Worm (Caenorhabditis elegans): ENCODE results near the gene T03F6.10.

The T03F6.10 gene

DNA sequence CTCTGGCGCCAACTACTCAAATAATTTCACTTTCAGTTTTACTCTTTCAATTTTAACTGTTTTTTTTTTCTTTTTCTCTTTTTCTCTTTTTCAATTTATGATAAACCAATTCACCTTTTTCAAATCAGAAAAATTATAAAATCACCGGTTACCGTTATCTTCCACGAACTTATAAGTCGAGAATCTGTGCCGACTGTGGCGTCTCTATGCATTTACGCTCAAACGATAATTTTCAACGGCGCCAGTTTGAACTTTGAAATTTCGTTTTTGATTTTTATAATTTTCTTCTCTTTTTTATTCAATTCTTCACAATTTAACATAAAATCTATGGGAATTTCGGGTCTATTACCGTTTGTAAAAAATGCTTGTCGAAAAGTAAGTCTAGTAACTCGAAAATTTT is 45.3 kb upstream of the T03F6.10 start, which contains the start of gene exo-1 (continued):
- TF ChIP-seq fkh-10 (GFP tag; optimal IDR thresholded peaks at IDR 0.05) (no peak), sptf-1 (tag; optimal IDR thresholded peaks at IDR 0.05) (no peak), hlh-4 (tag; optimal IDR thresholded peaks at IDR 0.05) (no peak), F16B12.6 (tag; optimal IDR thresholded peaks at IDR 0.05) (peak; percentile 65), jun-1 (tag; optimal IDR thresholded peaks at IDR 0.05) (no peak), egl-27 (tag; optimal IDR thresholded peaks at IDR 0.05) (no peak), ama-1 (optimal IDR thresholded peaks at IDR 0.05) (no peak), lin-35 (GFP tag; optimal IDR thresholded peaks at IDR 0.05) (peak; percentile 83 to 98), nhr-19 (GFP tag; conservative IDR thresholded peaks at IDR 0.05) (no peak), hpl-2 (GFP tag; optimal IDR thresholded peaks at IDR 0.05) (no peak), zag-1 (tag; optimal IDR thresholded peaks at IDR 0.05) (no peak), ceh-88 (GFP tag; IDR thresholded peaks at IDR 0.05) (no peak), nhr-84 (tag; optimal IDR thresholded peaks at IDR 0.05) (no peak), pax-3 (tag; optimal IDR thresholded peaks at IDR 0.05) (peak; percentile 2), ceh-63 (GFP tag; optimal IDR thresholded peaks at IDR 0.05) (no peak), skn-1 (tag; optimal IDR thresholded peaks at IDR 0.05) (peak; percentile 56), lin-13 (GFP tag; optimal IDR thresholded peaks at IDR 0.05) (peak; percentile 58), lin-39 (tag; optimal IDR thresholded peaks at IDR 0.05) (no peak), snpc-4 (tag; optimal IDR thresholded peaks at IDR 0.05) (no peak), fkh-4 (tag; optimal IDR thresholded peaks at IDR 0.05; ENCODE audit: borderline replicate concordance) (no peak), unc-130 (tag; optimal IDR thresholded peaks at IDR 0.05) (peak; percentile 77), dsc-1 (tag; optimal IDR thresholded peaks at IDR 0.05) (no peak), unc-62 (GFP tag; optimal IDR thresholded peaks at IDR 0.05) (no peak), ztf-11 (tag; optimal IDR thresholded peaks at IDR 0.05) (peak in 1 of 2 experiments; percentile 35), nhr-76 (tag; optimal IDR thresholded peaks at IDR 0.05) (no peak), swsn-7 (tag; optimal IDR thresholded peaks at IDR 0.05) (no peak), nhr-11 (tag; optimal IDR thresholded peaks at IDR 0.05) (no peak), nhr-237 (tag; optimal IDR thresholded peaks at IDR 0.05) (no peak), lsy-2 (tag; optimal IDR thresholded peaks at IDR 0.05) (peak; percentile 40 to 89), mab-9 (GFP tag; IDR thresholded peaks at IDR 0.05) (no peak), nhr-28 (tag; optimal IDR thresholded peaks at IDR 0.05) (no peak), nhr-71 (tag; optimal IDR thresholded peaks at IDR 0.05) (peak; percentile 61), nhr-20 (tag; optimal IDR thresholded peaks at IDR 0.05) (peak; percentile 43), ceh-90 (tag; optimal IDR thresholded peaks at IDR 0.05) (no peak), mdl-1 (tag; optimal IDR thresholded peaks at IDR 0.05) (peak in 1 of 2 experiments; percentile 18), ztf-4 (tag; optimal IDR thresholded peaks at IDR 0.05) (no peak), alr-1 (tag; optimal IDR thresholded peaks at IDR 0.05; ENCODE audit: borderline replicate concordance) (no peak), efl-1 (optimal IDR thresholded peaks at IDR 0.05) (peak; percentile 67 to 92), efl-1 (GFP tag; optimal IDR thresholded peaks at IDR 0.05 in 1 of 2) (peak; percentile 87 to 99), snu-23 (GFP tag; optimal IDR thresholded peaks at IDR 0.05) (peak; percentile 63), lin-15B (tag; optimal IDR thresholded peaks at IDR 0.05) (peak; percentile 53), Y116A8C.19 (tag; optimal IDR thresholded peaks at IDR 0.05; ENCODE audit: borderline replicate concordance) (no peak), nhr-77 (tag; optimal IDR thresholded peaks at IDR 0.05) (peak; percentile 65), ceh-82 (tag; optimal IDR thresholded peaks at IDR 0.05) (peak in 1 of 3 experiments; percentile 37), egl-13 (tag; optimal IDR thresholded peaks at IDR 0.05) (no peak), aly-2 (tag; optimal IDR thresholded peaks at IDR 0.05) (no peak), lin-14 (GFP tag; optimal IDR thresholded peaks at IDR 0.05) (no peak), ets-5 (GFP tag; IDR thresholded peaks at IDR 0.05) (no peak), unc-86 (tag; optimal IDR thresholded peaks at IDR 0.05) (no peak), xbp-1 (tag; optimal IDR thresholded peaks at IDR 0.05) (no peak), irx-1 (tag; optimal IDR thresholded peaks at IDR 0.05) (no peak), dpl-1 (GFP tag; optimal IDR thresholded peaks at IDR 0.05) (peak; percentile 86 to 91 (median 90)), sup-37 (GFP tag; optimal IDR thresholded peaks at IDR 0.05) (no peak), elt-2 (tag; optimal IDR thresholded peaks at IDR 0.05) (no peak), unc-30 (tag; optimal IDR thresholded peaks at IDR 0.05) (no peak)
